Worm (Caenorhabditis elegans): Measurements from ENCODE around the gene grsp-2.

grsp-2 gene

DNA sequence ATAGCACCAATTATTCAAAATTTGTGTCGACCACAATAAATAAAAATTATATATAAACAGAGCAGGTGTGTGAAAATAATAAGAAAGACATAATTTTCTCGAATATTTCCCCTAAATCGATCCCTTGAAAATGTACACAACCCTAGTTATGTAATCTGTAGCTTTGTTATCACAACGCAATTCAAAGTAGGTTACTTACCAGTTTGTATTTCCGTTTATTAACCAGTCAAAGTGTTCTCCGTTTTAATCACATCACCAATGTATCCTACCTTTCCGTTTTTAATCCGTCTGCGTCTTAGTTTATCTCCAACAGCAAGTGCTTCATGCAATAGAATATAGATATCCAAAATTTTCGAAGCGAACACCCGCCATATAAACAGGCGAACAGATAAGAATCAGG is 37.2 kb downstream of the grsp-2 start:
- no peak for TF ChIP-seq zip-2 (tag; optimal IDR thresholded peaks at IDR 0.05)
- TF ChIP-seq aha-1 (tag): peak; percentile 67
- TF ChIP-seq ctbp-1 (GFP tag; IDR thresholded peaks at IDR 0.05): no peak

DNA sequence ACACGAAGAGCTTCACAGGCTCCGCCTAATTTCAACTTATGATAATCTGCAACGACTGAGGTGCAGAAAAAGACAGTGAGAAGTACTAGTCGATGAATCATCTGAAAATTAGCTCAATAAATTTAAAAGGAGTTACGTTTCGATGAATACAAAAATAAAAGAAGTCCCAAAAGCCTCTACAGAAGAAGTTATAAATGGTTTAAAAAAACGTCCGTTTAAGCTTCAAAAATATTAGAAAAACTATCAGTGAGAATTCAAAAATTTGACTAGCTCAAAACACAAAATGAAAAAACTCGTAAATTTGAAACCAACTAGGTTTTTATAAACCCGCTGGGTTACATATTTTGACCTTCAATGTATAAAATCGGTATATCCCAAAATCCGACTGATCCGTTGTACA is 39.8 kb downstream of the grsp-2 start, which contains the start of gene T11B7.5:
Gene T11B7.5 (minus strand): TSS at position 101 of the 400 bp plus-strand sequence.
- TF ChIP-seq aha-1 (tag): peak; percentile 17
- TF ChIP-seq pqm-1 (tag; optimal IDR thresholded peaks at IDR 0.05): no peak

ce11 chrIV:8864672-8865071 is 48.5 kb downstream of the grsp-2 start:
- no peak for TF ChIP-seq F26F4.8 (GFP tag; conservative IDR thresholded peaks at IDR 0.05)
- peak; percentile 13 for TF ChIP-seq cey-2 (tag; optimal IDR thresholded peaks at IDR 0.05; ENCODE audit: borderline replicate concordance, insufficient read depth)
- TF ChIP-seq unc-62 (GFP tag; optimal IDR thresholded peaks at IDR 0.05 in 1 of 2): peak in 1 of 2 experiments; percentile 98
- no peak for TF ChIP-seq unc-62 (tag; optimal IDR thresholded peaks at IDR 0.05)
- TF ChIP-seq nhr-11 (tag; optimal IDR thresholded peaks at IDR 0.05): no peak
- TF ChIP-seq daf-16 (GFP tag; optimal IDR thresholded peaks at IDR 0.05): peak in 1 of 2 experiments; percentile 13
- TF ChIP-seq daf-16 (tag; optimal IDR thresholded peaks at IDR 0.05): no peak
- TF ChIP-seq nhr-28 (tag; optimal IDR thresholded peaks at IDR 0.05): peak; percentile 41
- TF ChIP-seq lin-13 (GFP tag; optimal IDR thresholded peaks at IDR 0.05): no peak
- no peak for TF ChIP-seq T26A8.4 (GFP tag; IDR thresholded peaks at IDR 0.05)

ce11 chrIV:8865343-8865742 is 49.2 kb downstream of the grsp-2 start, which contains the start of gene C09G9.1:
Gene C09G9.1 (minus strand): TSS chrIV:8865485.
- TF ChIP-seq dve-1 (tag; optimal IDR thresholded peaks at IDR 0.05; ENCODE audit: insufficient read depth): peak; percentile 40
- no peak for TF ChIP-seq zip-11 (GFP tag; IDR thresholded peaks at IDR 0.05)
- TF ChIP-seq nhr-28 (tag; optimal IDR thresholded peaks at IDR 0.05): peak; percentile 51
- TF ChIP-seq R02D3.7 (tag; optimal IDR thresholded peaks at IDR 0.05): no peak
- TF ChIP-seq egl-27 (tag; optimal IDR thresholded peaks at IDR 0.05): no peak
- TF ChIP-seq pha-4 (GFP tag; IDR thresholded peaks at IDR 0.05): no peak
- TF ChIP-seq pha-4 (tag; optimal IDR thresholded peaks at IDR 0.05): no peak
- peak; percentile 67 for TF ChIP-seq pqm-1 (tag; optimal IDR thresholded peaks at IDR 0.05)
- no peak for TF ChIP-seq lin-15B (tag; optimal IDR thresholded peaks at IDR 0.05)
- TF ChIP-seq snpc-1.2 (GFP tag; IDR thresholded peaks at IDR 0.05): no peak
- TF ChIP-seq lim-7 (GFP tag; IDR thresholded peaks at IDR 0.05): no peak
- TF ChIP-seq ZK546.5 (tag; optimal IDR thresholded peaks at IDR 0.05): no peak
- no peak for TF ChIP-seq zip-2 (tag; optimal IDR thresholded peaks at IDR 0.05)
- TF ChIP-seq daf-16 (GFP tag; optimal IDR thresholded peaks at IDR 0.05): no peak
- TF ChIP-seq daf-16 (tag; optimal IDR thresholded peaks at IDR 0.05): peak; percentile 23
- no peak for TF ChIP-seq F10B5.3 (tag; optimal IDR thresholded peaks at IDR 0.05)
- no peak for TF ChIP-seq Y75B8A.6 (GFP tag; IDR thresholded peaks at IDR 0.05)
- TF ChIP-seq lsy-2 (tag; optimal IDR thresholded peaks at IDR 0.05): no peak
- TF ChIP-seq unc-62 (GFP tag; optimal IDR thresholded peaks at IDR 0.05 in 1 of 2): peak in 1 of 2 experiments; percentile 51
- no peak for TF ChIP-seq unc-62 (tag; optimal IDR thresholded peaks at IDR 0.05)

DNA sequence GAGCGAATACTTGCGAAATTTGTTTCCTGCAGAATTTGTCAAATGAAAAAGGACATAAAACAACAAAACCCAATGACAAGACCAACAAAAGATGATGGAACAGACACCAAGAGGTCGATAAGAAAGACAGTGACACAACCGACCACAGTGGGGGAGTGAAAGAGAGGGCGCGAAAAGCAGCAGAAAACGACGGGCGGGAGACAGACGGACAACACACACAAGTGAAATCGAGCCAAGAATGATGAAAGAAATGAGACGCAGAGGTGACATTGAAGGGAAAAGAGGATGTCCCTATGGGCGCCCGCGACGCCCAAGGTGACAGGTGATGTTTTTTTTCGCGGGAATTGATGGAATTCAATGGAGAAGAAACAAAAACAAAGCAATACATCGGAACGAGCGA is 50.0 kb downstream of the grsp-2 start:
- TF ChIP-seq nhr-28 (tag; optimal IDR thresholded peaks at IDR 0.05) (peak; percentile 90), unc-62 (GFP tag; optimal IDR thresholded peaks at IDR 0.05 in 1 of 2) (peak in 1 of 2 experiments; percentile 96), unc-62 (tag; optimal IDR thresholded peaks at IDR 0.05) (no peak), cey-2 (tag; optimal IDR thresholded peaks at IDR 0.05; ENCODE audit: borderline replicate concordance, insufficient read depth) (peak; percentile 2), T26A8.4 (GFP tag; IDR thresholded peaks at IDR 0.05) (no peak), mes-2 (tag; optimal IDR thresholded peaks at IDR 0.05; ENCODE audit: poor library complexity, severe bottlenecking) (peak; percentile 14), ces-1 (GFP tag; optimal IDR thresholded peaks at IDR 0.05) (no peak), arid-1 (GFP tag; conservative IDR thresholded peaks at IDR 0.05) (no peak), rbr-2 (tag; optimal IDR thresholded peaks at IDR 0.05) (peak; percentile 46), R02D3.7 (tag; optimal IDR thresholded peaks at IDR 0.05) (no peak), hlh-30 (tag; optimal IDR thresholded peaks at IDR 0.05; ENCODE audit: insufficient read depth) (peak; percentile 79), mdl-1 (tag; optimal IDR thresholded peaks at IDR 0.05) (peak in 1 of 2 experiments; percentile 67), gei-8 (GFP tag; optimal IDR thresholded peaks at IDR 0.05) (peak; percentile 8), dve-1 (tag; optimal IDR thresholded peaks at IDR 0.05; ENCODE audit: insufficient read depth) (peak; percentile 86), lsy-2 (tag; optimal IDR thresholded peaks at IDR 0.05) (peak in 1 of 2 experiments; percentile 62), pqm-1 (tag; optimal IDR thresholded peaks at IDR 0.05) (peak; percentile 90), daf-19 (GFP tag; conservative IDR thresholded peaks at IDR 0.05) (no peak), mxl-3 (GFP tag; optimal IDR thresholded peaks at IDR 0.05) (peak; percentile 85), T20F7.1 (GFP tag; optimal IDR thresholded peaks at IDR 0.05) (peak; percentile 79), hmg-1.1 (GFP tag; IDR thresholded peaks at IDR 0.05) (peak; percentile 59; the same call in 1 of the 2 replicates), zfp-3 (GFP tag; conservative IDR thresholded peaks at IDR 0.05) (peak; percentile 59; the same call in 1 of the 2 replicates), lin-39 (tag; optimal IDR thresholded peaks at IDR 0.05) (no peak), nhr-48 (tag; optimal IDR thresholded peaks at IDR 0.05) (peak; percentile 35), daf-12 (tag; optimal IDR thresholded peaks at IDR 0.05) (no peak)

Data from whole organism, L4 larva.